Worm (Caenorhabditis elegans) whole organism, late embryonic: ENCODE results near the gene bnc-1.

Experiments
- K09A11.1 ChIP-seq: sonication (generic microtip); optimal IDR thresholded peaks from 2 replicates; lab custom pipeline; 2017; ENCODE audit warnings: antibody characterized with exemption, mild to moderate bottlenecking, missing genetic modification characterization, missing compliant biosample characterization; ENCODE audit not compliant: insufficient read depth
- ceh-19 ChIP-seq: fragments of 200-800 bp; sonication (Bioruptor generic); optimal IDR thresholded peaks from 2 replicates; lab custom pipeline; 2018; ENCODE audit warnings: mild to moderate bottlenecking, missing genetic modification characterization, missing compliant biosample characterization
- ceh-9 ChIP-seq: sonication (generic microtip); optimal IDR thresholded peaks from 2 replicates; lab custom pipeline; 2016; ENCODE audit warnings: mild to moderate bottlenecking, missing genetic modification characterization, inconsistent platforms, missing compliant biosample characterization
- dve-1 ChIP-seq: sonication (generic microtip); optimal IDR thresholded peaks from 2 replicates; lab custom pipeline; 2017; ENCODE audit warnings: antibody characterized with exemption, mild to moderate bottlenecking, missing genetic modification characterization, missing compliant biosample characterization
- elt-2 ChIP-seq: sonication (generic microtip); optimal IDR thresholded peaks from 2 replicates; lab custom pipeline; 2016; ENCODE audit warnings: missing genetic modification reagents, missing genetic modification characterization, missing compliant biosample characterization
- hlh-30 ChIP-seq: sonication (generic microtip); optimal IDR thresholded peaks from 2 replicates; lab custom pipeline; 2017; ENCODE audit warnings: antibody characterized with exemption, missing genetic modification characterization, missing compliant biosample characterization; ENCODE audit not compliant: insufficient read depth
- nhr-11 ChIP-seq: fragments of 150-350 bp; optimal IDR thresholded peaks from 2 replicates; lab custom pipeline; 2014; ENCODE audit warnings: missing biosample characterization, missing genetic modification characterization

- TF ChIP-seq elt-2 (tag; lab: Kevin White, UChicago) (no peak), hlh-30 (tag; lab: Kevin White, UChicago) (no peak), dve-1 (tag; lab: Kevin White, UChicago) (no peak), nhr-11 (tag; lab: Kevin White, UChicago) (no peak), ceh-9 (no peak), ceh-19 (GFP tag; lab: Kevin White, UChicago) (no peak), K09A11.1 (no peak)
Measured at ce11 chrV:12263723-12264122, 13.1 kb downstream of the bnc-1 start, which contains the start of gene ssp-35.
